Worm (Caenorhabditis elegans) whole organism, L3 larva: Measurements from ENCODE around the gene srd-39.

ENCODE experiments used
- R02D3.7 ChIP-seq: fragments of 150-350 bp; optimal IDR thresholded peaks from 2 replicates; lab custom pipeline; 2014; ENCODE audit warnings: missing biosample characterization, missing genetic modification characterization
- ZK546.5 ChIP-seq: sonication (generic microtip); optimal IDR thresholded peaks from 2 replicates; lab custom pipeline; 2017; ENCODE audit warnings: missing biosample characterization, missing genetic modification characterization
- aly-2 ChIP-seq: fragments of 150-350 bp; optimal IDR thresholded peaks from 2 replicates; lab custom pipeline; 2014; ENCODE audit warnings: missing biosample characterization, missing genetic modification characterization
- ama-1 ChIP-seq: fragments of 150-350 bp; optimal IDR thresholded peaks from 2 replicates; lab custom pipeline; 2018
- ceh-28 ChIP-seq: fragments of 150-350 bp; optimal IDR thresholded peaks from 2 replicates; lab custom pipeline; 2014; ENCODE audit warnings: missing biosample characterization, missing genetic modification reagents, missing genetic modification characterization
- ceh-82 ChIP-seq: fragments of 150-350 bp; optimal IDR thresholded peaks from 2 replicates; lab custom pipeline; 2014; ENCODE audit warnings: missing biosample characterization, missing genetic modification characterization
- ceh-9 ChIP-seq: sonication (generic microtip); optimal IDR thresholded peaks from 2 replicates; lab custom pipeline; 2018; ENCODE audit warnings: missing biosample characterization, missing genetic modification characterization
- daf-12 ChIP-seq: fragments of 150-350 bp; optimal IDR thresholded peaks from 2 replicates; lab custom pipeline; 2014; ENCODE audit warnings: missing biosample characterization, missing genetic modification reagents, missing genetic modification characterization
- egl-5 ChIP-seq: fragments of 150-350 bp; optimal IDR thresholded peaks from 2 replicates; lab custom pipeline; 2017; ENCODE audit warnings: missing biosample characterization, missing genetic modification reagents, missing genetic modification characterization, inconsistent platforms
- elt-1 ChIP-seq: fragments of 150-350 bp; optimal IDR thresholded peaks from 2 replicates; lab custom pipeline; 2014; ENCODE audit warnings: missing biosample characterization, missing genetic modification characterization
- elt-2 ChIP-seq: sonication (generic microtip); optimal IDR thresholded peaks from 2 replicates; lab custom pipeline; 2016; ENCODE audit warnings: missing genetic modification reagents, mild to moderate bottlenecking, missing genetic modification characterization, missing compliant biosample characterization
- fkh-10 ChIP-seq: sonication (generic microtip); optimal IDR thresholded peaks from 2 replicates; lab custom pipeline; 2017; ENCODE audit warnings: missing biosample characterization, missing genetic modification reagents, missing genetic modification characterization
- fos-1 ChIP-seq: fragments of 150-350 bp; optimal IDR thresholded peaks from 2 replicates; lab custom pipeline; 2014; ENCODE audit warnings: missing biosample characterization, missing genetic modification characterization
- hmg-11 ChIP-seq: sonication (generic microtip); optimal IDR thresholded peaks from 2 replicates; lab custom pipeline; 2016; ENCODE audit warnings: missing genetic modification characterization, missing compliant biosample characterization
- jun-1 ChIP-seq: fragments of 150-350 bp; optimal IDR thresholded peaks from 2 replicates; lab custom pipeline; 2014; ENCODE audit warnings: missing biosample characterization, missing genetic modification reagents, missing genetic modification characterization
- lin-15B ChIP-seq: fragments of 150-350 bp; optimal IDR thresholded peaks from 2 replicates; lab custom pipeline; 2014; ENCODE audit warnings: missing biosample characterization, missing genetic modification characterization
- lin-39 ChIP-seq: fragments of 150-350 bp; optimal IDR thresholded peaks from 2 replicates; lab custom pipeline; 2018; ENCODE audit warnings: missing biosample characterization, missing genetic modification reagents, missing genetic modification characterization
- lsy-12 ChIP-seq: sonication (generic microtip); optimal IDR thresholded peaks from 2 replicates; lab custom pipeline; 2016; ENCODE audit warnings: mild to moderate bottlenecking, missing genetic modification characterization, missing compliant biosample characterization
- mdl-1 ChIP-seq: fragments of 150-350 bp; optimal IDR thresholded peaks from 2 replicates; lab custom pipeline; 2014; ENCODE audit warnings: missing biosample characterization, missing genetic modification characterization
- mml-1 ChIP-seq: fragments of 150-350 bp; sonication (generic microtip); optimal IDR thresholded peaks from 3 replicates; lab custom pipeline; 2014; ENCODE audit warnings: missing biosample characterization, missing genetic modification characterization
- nfya-1 ChIP-seq: sonication (generic microtip); optimal IDR thresholded peaks from 2 replicates; lab custom pipeline; 2017; ENCODE audit warnings: missing genetic modification characterization, mild to moderate bottlenecking, missing compliant biosample characterization, antibody characterized with exemption, moderate library complexity; ENCODE audit not compliant: insufficient read depth
- nhr-12 ChIP-seq: fragments of 150-350 bp; optimal IDR thresholded peaks from 2 replicates; lab custom pipeline; 2014; ENCODE audit warnings: missing biosample characterization, missing genetic modification characterization
- nhr-23 ChIP-seq: fragments of 150-350 bp; optimal IDR thresholded peaks from 2 replicates; lab custom pipeline; 2014; ENCODE audit warnings: missing biosample characterization, missing genetic modification reagents, missing genetic modification characterization
- nhr-237 ChIP-seq: fragments of 150-350 bp; optimal IDR thresholded peaks from 2 replicates; lab custom pipeline; 2014; ENCODE audit warnings: missing biosample characterization, missing genetic modification characterization
- nhr-43 ChIP-seq: sonication (generic microtip); optimal IDR thresholded peaks from 2 replicates; lab custom pipeline; 2016; ENCODE audit warnings: mild to moderate bottlenecking, missing genetic modification characterization, missing compliant biosample characterization; ENCODE audit not compliant: poor library complexity, severe bottlenecking
- nhr-67 ChIP-seq: fragments of 150-350 bp; optimal IDR thresholded peaks from 2 replicates; lab custom pipeline; 2014; ENCODE audit warnings: missing biosample characterization, missing genetic modification characterization
- nhr-76 ChIP-seq: fragments of 150-350 bp; sonication (generic microtip); optimal IDR thresholded peaks from 5 replicates; lab custom pipeline; 2014; ENCODE audit warnings: missing biosample characterization, missing genetic modification characterization
- pha-4 ChIP-seq: fragments of 150-350 bp; optimal IDR thresholded peaks from 2 replicates; lab custom pipeline; 2014; ENCODE audit warnings: missing biosample characterization, missing genetic modification reagents, missing genetic modification characterization
- pqm-1 ChIP-seq: fragments of 150-350 bp; optimal IDR thresholded peaks from 2 replicates; lab custom pipeline; 2017; ENCODE audit warnings: missing biosample characterization, missing genetic modification characterization, inconsistent platforms
- sea-2 ChIP-seq: fragments of 150-350 bp; sonication (generic microtip); optimal IDR thresholded peaks from 4 replicates; lab custom pipeline; 2014; ENCODE audit warnings: missing biosample characterization, missing genetic modification reagents, missing genetic modification characterization
- skn-1 ChIP-seq: fragments of 150-350 bp; optimal IDR thresholded peaks from 2 replicates; lab custom pipeline; 2014; ENCODE audit warnings: missing biosample characterization, missing genetic modification characterization
- snpc-4 ChIP-seq: fragments of 150-350 bp; optimal IDR thresholded peaks from 2 replicates; lab custom pipeline; 2014; ENCODE audit warnings: missing biosample characterization, missing genetic modification characterization
- tbx-2 ChIP-seq: sonication (generic microtip); optimal IDR thresholded peaks from 2 replicates; lab custom pipeline; 2016; ENCODE audit warnings: mild to moderate bottlenecking, missing genetic modification characterization, missing compliant biosample characterization
- zag-1 ChIP-seq: fragments of 150-350 bp; optimal IDR thresholded peaks from 2 replicates; lab custom pipeline; 2014; ENCODE audit warnings: missing biosample characterization, missing genetic modification characterization
- ztf-11 ChIP-seq: fragments of 150-350 bp; optimal IDR thresholded peaks from 2 replicates; lab custom pipeline; 2014; ENCODE audit warnings: missing biosample characterization, missing genetic modification characterization
- ztf-4 ChIP-seq: fragments of 150-350 bp; optimal IDR thresholded peaks from 2 replicates; lab custom pipeline; 2014; ENCODE audit warnings: missing biosample characterization, missing genetic modification characterization

srd-39 gene

DNA sequence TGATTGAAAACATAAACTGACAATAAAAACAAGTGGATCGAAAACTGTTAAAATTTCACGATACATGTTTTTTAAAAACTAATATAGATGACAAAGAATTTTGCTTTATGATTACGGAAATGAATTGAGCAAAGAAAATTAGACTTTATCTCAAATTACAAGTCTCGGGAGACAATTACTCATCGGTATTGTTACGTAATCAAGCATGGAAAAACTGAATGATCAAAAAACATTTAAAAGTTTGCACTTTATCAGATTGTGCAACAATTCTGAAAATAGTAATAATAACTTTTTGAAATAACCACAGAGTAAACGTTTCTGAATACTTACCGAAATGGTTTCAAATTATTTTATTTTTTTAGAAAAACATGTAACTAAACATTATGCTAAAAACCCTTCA, 5.4 kb upstream of the srd-39 start, which contains the start of gene srd-43:
Gene srd-43 (minus strand): TSS at position 66 of the 400 bp plus-strand sequence.
- no peak for TF ChIP-seq ZK546.5 (tag; lab: Kevin White, UChicago)
- TF ChIP-seq snpc-4 (tag; lab: Kevin White, UChicago), result no peak
- TF ChIP-seq elt-1 (tag; lab: Kevin White, UChicago), result no peak
- TF ChIP-seq nhr-237 (tag; lab: Kevin White, UChicago), result no peak
- TF ChIP-seq ztf-11 (tag; lab: Kevin White, UChicago), result no peak
- no peak for TF ChIP-seq nhr-12 (tag; lab: Kevin White, UChicago)
- TF ChIP-seq elt-2 (tag; lab: Kevin White, UChicago), result no peak
- TF ChIP-seq ama-1 (lab: Kevin White, UChicago), result no peak
- TF ChIP-seq R02D3.7, result no peak
- no peak for TF ChIP-seq fkh-10 (GFP tag; lab: Kevin White, UChicago)
- TF ChIP-seq nhr-23, result no peak
- no peak for TF ChIP-seq nhr-43 (tag; lab: Kevin White, UChicago)
- TF ChIP-seq tbx-2 (tag; lab: Kevin White, UChicago), result no peak

DNA sequence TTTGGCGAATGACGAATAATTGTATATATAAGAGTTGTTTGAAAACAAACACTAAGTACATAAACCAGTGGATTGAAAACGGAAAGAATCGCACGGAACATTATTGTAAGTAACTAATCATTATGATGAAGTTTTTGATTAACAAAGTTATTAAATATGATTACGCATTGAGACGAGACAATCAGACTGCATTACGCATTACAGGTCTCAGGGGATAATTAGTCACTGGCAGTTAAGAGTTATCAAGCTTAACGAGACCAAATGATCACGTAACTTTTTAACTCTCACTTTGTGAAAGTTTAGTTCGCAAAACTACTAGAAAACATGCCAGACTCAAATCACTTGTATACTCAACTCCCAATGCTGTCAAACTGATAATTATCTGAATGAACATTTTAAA, 3.0 kb upstream of the srd-39 start, which contains the start of gene srd-42:
Gene srd-42 (minus strand): TSS at position 101 of the 400 bp plus-strand sequence.
- TF ChIP-seq ZK546.5 (tag; lab: Kevin White, UChicago), result no peak
- no peak for TF ChIP-seq lin-39 (tag; lab: Kevin White, UChicago)
- no peak for TF ChIP-seq ztf-4
- no peak for TF ChIP-seq fkh-10 (GFP tag; lab: Kevin White, UChicago)
- no peak for TF ChIP-seq nhr-237 (tag; lab: Kevin White, UChicago)
- no peak for TF ChIP-seq mml-1 (tag; lab: Kevin White, UChicago)
- no peak for TF ChIP-seq egl-5
- TF ChIP-seq ama-1 (lab: Kevin White, UChicago), result no peak
- no peak for TF ChIP-seq skn-1 (tag; lab: Kevin White, UChicago)
- no peak for TF ChIP-seq fos-1 (tag; lab: Kevin White, UChicago)
- no peak for TF ChIP-seq nhr-12 (tag; lab: Kevin White, UChicago)

ce11 chrX:13294669-13295068, 5.7 kb downstream of the srd-39 start, which contains the start of gene srd-36:
Gene srd-36 (minus strand): TSS chrX:13294769.
- TF ChIP-seq aly-2 (no peak), zag-1 (tag; lab: Kevin White, UChicago) (no peak), ama-1 (lab: Kevin White, UChicago) (no peak), ceh-28 (no peak), ceh-82 (tag; lab: Kevin White, UChicago) (no peak), nfya-1 (tag; lab: Kevin White, UChicago) (no peak), R02D3.7 (no peak), pha-4 (tag; lab: Kevin White, UChicago) (no peak), ZK546.5 (tag; lab: Kevin White, UChicago) (no peak), lsy-12 (tag; lab: Kevin White, UChicago) (no peak), lin-39 (tag; lab: Kevin White, UChicago) (no peak), ztf-11 (tag; lab: Kevin White, UChicago) (no peak), fos-1 (tag; lab: Kevin White, UChicago) (no peak), lin-15B (no peak), jun-1 (tag; lab: Kevin White, UChicago) (no peak), ceh-9 (tag; lab: Kevin White, UChicago) (no peak), nhr-23 (no peak), nhr-237 (tag; lab: Kevin White, UChicago) (no peak)

DNA sequence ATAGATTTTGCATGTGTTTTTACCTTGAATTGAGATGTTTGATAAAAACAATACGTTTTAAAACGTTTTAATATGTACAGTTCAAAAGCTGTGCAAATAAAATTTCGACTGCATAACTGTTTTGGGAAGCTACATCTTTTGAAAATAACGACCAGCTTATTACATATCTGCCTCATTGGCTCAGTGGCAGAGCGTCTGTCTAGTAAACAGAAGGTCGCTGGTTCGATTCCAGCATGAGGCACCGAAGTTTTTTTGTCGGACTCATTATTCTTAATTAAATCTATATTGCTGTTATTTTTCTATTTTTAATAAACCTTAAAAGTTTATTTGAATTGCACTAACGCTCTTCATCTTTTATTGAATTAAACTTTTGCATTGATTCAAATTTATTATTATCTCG, 7.4 kb downstream of the srd-39 start:
- no peak for TF ChIP-seq mdl-1 (tag; lab: Kevin White, UChicago)
- no peak for TF ChIP-seq nhr-67 (tag; lab: Kevin White, UChicago)
- TF ChIP-seq lsy-12 (tag; lab: Kevin White, UChicago), result no peak
- no peak for TF ChIP-seq fos-1 (tag; lab: Kevin White, UChicago)
- no peak for TF ChIP-seq nhr-43 (tag; lab: Kevin White, UChicago)
- TF ChIP-seq hmg-11, result no peak
- TF ChIP-seq ceh-28, result no peak
- TF ChIP-seq skn-1 (tag; lab: Kevin White, UChicago), result no peak
- TF ChIP-seq pqm-1 (tag; lab: Kevin White, UChicago), result no peak
- TF ChIP-seq nhr-76 (tag; lab: Kevin White, UChicago), result no peak
- TF ChIP-seq ZK546.5 (tag; lab: Kevin White, UChicago), result no peak
- TF ChIP-seq sea-2 (GFP tag; lab: Kevin White, UChicago), result no peak
- no peak for TF ChIP-seq snpc-4 (tag; lab: Kevin White, UChicago)
- no peak for TF ChIP-seq ceh-9 (tag; lab: Kevin White, UChicago)
- no peak for TF ChIP-seq tbx-2 (tag; lab: Kevin White, UChicago)
- TF ChIP-seq daf-12 (tag; lab: Kevin White, UChicago), result no peak
